Fruit fly (Drosophila melanogaster) whole organism, embryonic: ENCODE data around the gene CG7557.

ENCODE experiments used
- ATbp ChIP-seq: fragments of 200-800 bp; sonication (Bioruptor generic); optimal IDR thresholded peaks from 2 replicates; lab custom pipeline; 2017; ENCODE audit warnings: missing biosample characterization, mild to moderate bottlenecking, missing genetic modification characterization, missing genetic modification reagents
- Abd-B ChIP-seq: fragments of 200-800 bp; sonication (Bioruptor generic); optimal IDR thresholded peaks from 2 replicates; lab custom pipeline; 2018; ENCODE audit warnings: missing biosample characterization, mild to moderate bottlenecking, missing genetic modification characterization, moderate library complexity
- Asciz ChIP-seq: fragments of 200-800 bp; sonication (Bioruptor generic); optimal IDR thresholded peaks from 2 replicates; lab custom pipeline; 2017; ENCODE audit warnings: missing biosample characterization, mild to moderate bottlenecking, missing genetic modification characterization, missing genetic modification reagents
- BEAF-32 ChIP-seq: fragments of 200-800 bp; sonication (Bioruptor generic); optimal IDR thresholded peaks from 3 replicates; lab custom pipeline; 2017; ENCODE audit warnings: missing biosample characterization, missing genetic modification characterization, mild to moderate bottlenecking, moderate library complexity, missing genetic modification reagents
- CG10147 ChIP-seq: fragments of 200-800 bp; sonication (Bioruptor generic); optimal IDR thresholded peaks from 2 replicates; lab custom pipeline; 2019; ENCODE audit warnings: missing biosample characterization, mild to moderate bottlenecking, missing genetic modification characterization, moderate library complexity
- CG10274 ChIP-seq: fragments of 200-800 bp; sonication (Bioruptor generic); optimal IDR thresholded peaks from 3 replicates; lab custom pipeline; 2017; ENCODE audit warnings: missing biosample characterization, mild to moderate bottlenecking, missing genetic modification characterization
- CG11456 ChIP-seq: fragments of 200-800 bp; sonication (Bioruptor generic); IDR thresholded peaks from 3 replicates; pipeline ENCODE4 v1.3.6; 2022; ENCODE audit warnings: missing biosample characterization, missing genetic modification characterization
- CG15514 ChIP-seq: fragments of 200-800 bp; sonication (Bioruptor generic); optimal IDR thresholded peaks from 3 replicates; lab custom pipeline; 2017; ENCODE audit warnings: missing biosample characterization, missing genetic modification characterization, mild to moderate bottlenecking, moderate library complexity, missing genetic modification reagents
- CG16813 ChIP-seq: fragments of 200-800 bp; sonication (Bioruptor generic); IDR thresholded peaks from 3 replicates; pipeline ENCODE4 v1.3.6; 2022; ENCODE audit warnings: missing biosample characterization, missing genetic modification characterization; ENCODE audit not compliant: partially characterized antibody
- CG16815 ChIP-seq: fragments of 200-800 bp; sonication (Bioruptor generic); optimal IDR thresholded peaks from 3 replicates; lab custom pipeline; 2017; ENCODE audit warnings: missing biosample characterization, mild to moderate bottlenecking, missing genetic modification characterization
- CG31388 ChIP-seq: fragments of 200-800 bp; sonication (Bioruptor generic); optimal IDR thresholded peaks from 2 replicates; lab custom pipeline; 2016; ENCODE audit warnings: missing biosample characterization, missing genetic modification characterization
- CG3995 ChIP-seq: fragments of 200-800 bp; sonication (Bioruptor generic); optimal IDR thresholded peaks from 3 replicates; lab custom pipeline; 2016; ENCODE audit warnings: missing biosample characterization, missing genetic modification characterization
- CG6254 ChIP-seq: fragments of 200-800 bp; sonication (Bioruptor generic); optimal IDR thresholded peaks from 3 replicates; lab custom pipeline; 2017; ENCODE audit warnings: mild to moderate bottlenecking, missing biosample characterization, missing genetic modification reagents, missing genetic modification characterization
- CG6654 ChIP-seq: fragments of 200-800 bp; sonication (Bioruptor generic); optimal IDR thresholded peaks from 2 replicates; lab custom pipeline; 2017; ENCODE audit warnings: missing biosample characterization, mild to moderate bottlenecking, missing genetic modification characterization
- CG7839 ChIP-seq: fragments of 200-800 bp; sonication (Bioruptor generic); optimal IDR thresholded peaks from 3 replicates; lab custom pipeline; 2018; ENCODE audit warnings: missing biosample characterization, mild to moderate bottlenecking, missing genetic modification characterization, moderate library complexity
- CG7963 ChIP-seq: fragments of 200-800 bp; sonication (Bioruptor generic); IDR thresholded peaks from 3 replicates; pipeline ENCODE4 v1.3.6; 2022; ENCODE audit warnings: missing biosample characterization, missing genetic modification characterization; ENCODE audit not compliant: partially characterized antibody
- CG8290 ChIP-seq, 3 experiments: fragments of 200-800 bp; sonication (Bioruptor generic); optimal IDR thresholded peaks; 2 replicates each; lab custom pipeline; 2016 to 2019; ENCODE audit warnings: missing biosample characterization in 3 of 3, missing genetic modification characterization in 3 of 3, mild to moderate bottlenecking in 2 of 3, moderate library complexity in 1 of 3
- CG9876 ChIP-seq: fragments of 200-800 bp; sonication (Bioruptor generic); optimal IDR thresholded peaks from 2 replicates; lab custom pipeline; 2016; ENCODE audit warnings: missing biosample characterization, missing genetic modification characterization
- CHES-1-like ChIP-seq: fragments of 200-800 bp; sonication (Bioruptor generic); optimal IDR thresholded peaks from 2 replicates; lab custom pipeline; 2016; ENCODE audit warnings: missing biosample characterization, missing genetic modification characterization
- HmgZ ChIP-seq: fragments of 200-800 bp; sonication (Bioruptor generic); optimal IDR thresholded peaks from 2 replicates; lab custom pipeline; 2018; ENCODE audit warnings: missing biosample characterization, mild to moderate bottlenecking, missing genetic modification characterization
- Hr78 ChIP-seq, 2 experiments: fragments of 200-800 bp in 1 of 2; fragments of >200 bp in 1 of 2; sonication (Bioruptor generic) in 1 of 2; optimal IDR thresholded peaks; 2 replicates each; lab custom pipeline; 2017 to 2019; ENCODE audit warnings: missing biosample characterization in 2 of 2, missing genetic modification characterization in 2 of 2, mild to moderate bottlenecking in 1 of 2, moderate library complexity in 1 of 2
- Meics ChIP-seq: fragments of 200-800 bp; sonication (Bioruptor generic); optimal IDR thresholded peaks from 2 replicates; lab custom pipeline; 2017; ENCODE audit warnings: missing biosample characterization, mild to moderate bottlenecking, missing genetic modification characterization
- Myb ChIP-seq: fragments of 200-800 bp; sonication (Bioruptor generic); optimal IDR thresholded peaks from 2 replicates; lab custom pipeline; 2016; ENCODE audit warnings: missing biosample characterization, missing genetic modification characterization
- Nf-YA ChIP-seq: fragments of 200-800 bp; sonication (Bioruptor generic); IDR thresholded peaks from 2 replicates; pipeline ENCODE4 v1.3.6; 2022; ENCODE audit warnings: missing biosample characterization, missing genetic modification characterization
- Nf-YC ChIP-seq: fragments of 200-800 bp; optimal IDR thresholded peaks from 3 replicates; lab custom pipeline; 2019; ENCODE audit warnings: missing biosample characterization, mild to moderate bottlenecking, missing genetic modification characterization, moderate library complexity
- Pdp1 ChIP-seq, 2 experiments: fragments of 200-800 bp; sonication (Bioruptor generic); optimal IDR thresholded peaks; 3 replicates each; lab custom pipeline; 2016; ENCODE audit warnings: missing biosample characterization in 2 of 2, missing genetic modification characterization in 2 of 2, mild to moderate bottlenecking in 1 of 2, moderate library complexity in 1 of 2
- Stat92E ChIP-seq, 3 experiments: fragments of >200 bp in 2 of 3; fragments of 200-800 bp in 1 of 3; sonication (Bioruptor generic) in 1 of 3; optimal IDR thresholded peaks; 2 replicates each; lab custom pipeline; 2017 to 2019; ENCODE audit warnings: missing biosample characterization in 3 of 3, missing genetic modification characterization in 3 of 3, mild to moderate bottlenecking in 1 of 3, moderate library complexity in 1 of 3
- Taf1 ChIP-seq: fragments of 200-800 bp; sonication (Bioruptor generic); IDR thresholded peaks from 2 replicates; pipeline ENCODE4 v1.3.6; 2022; ENCODE audit warnings: missing biosample characterization, missing genetic modification characterization
- ap ChIP-seq: fragments of 200-800 bp; sonication (Bioruptor generic); IDR thresholded peaks from 2 replicates; pipeline ENCODE4 v1.3.6; 2022; ENCODE audit warnings: missing biosample characterization, missing genetic modification characterization
- cad ChIP-seq: fragments of >200 bp; optimal IDR thresholded peaks from 2 replicates; lab custom pipeline; 2017; ENCODE audit warnings: missing biosample characterization, missing genetic modification characterization
- dati ChIP-seq: fragments of 200-800 bp; sonication (Bioruptor generic); IDR thresholded peaks from 2 replicates; pipeline ENCODE4 v1.3.6; 2022; ENCODE audit warnings: missing biosample characterization, missing genetic modification characterization
- dimm ChIP-seq: fragments of 200-800 bp; sonication (Bioruptor generic); IDR thresholded peaks from 2 replicates; pipeline ENCODE4 v1.3.6; 2022; ENCODE audit warnings: missing biosample characterization, missing genetic modification characterization
- eve ChIP-seq, 2 experiments: fragments of >200 bp; optimal IDR thresholded peaks; 2 replicates each; lab custom pipeline; 2017; ENCODE audit warnings: missing biosample characterization in 2 of 2, missing genetic modification characterization in 2 of 2
- fd96Cb ChIP-seq: fragments of 200-800 bp; sonication (Bioruptor generic); optimal IDR thresholded peaks from 2 replicates; lab custom pipeline; 2018; ENCODE audit warnings: missing biosample characterization, mild to moderate bottlenecking, missing genetic modification characterization, moderate library complexity
- grn ChIP-seq: fragments of 200-800 bp; sonication (Bioruptor generic); optimal IDR thresholded peaks from 3 replicates; lab custom pipeline; 2017; ENCODE audit warnings: missing biosample characterization, missing genetic modification characterization
- gt ChIP-seq: fragments of 200-800 bp; sonication (Bioruptor generic); IDR thresholded peaks from 2 replicates; pipeline ENCODE4 v1.3.6; 2022; ENCODE audit warnings: missing biosample characterization, missing genetic modification characterization
- jing ChIP-seq: fragments of 200-800 bp; sonication (Bioruptor generic); optimal IDR thresholded peaks from 2 replicates; lab custom pipeline; 2018; ENCODE audit warnings: missing biosample characterization, mild to moderate bottlenecking, missing genetic modification characterization
- jumu ChIP-seq: fragments of 200-800 bp; sonication (Bioruptor generic); optimal IDR thresholded peaks from 3 replicates; lab custom pipeline; 2016; ENCODE audit warnings: missing biosample characterization, missing genetic modification characterization
- onecut ChIP-seq: fragments of 200-800 bp; sonication (Bioruptor generic); IDR thresholded peaks from 2 replicates; pipeline ENCODE4 v1.3.6; 2022; ENCODE audit warnings: missing biosample characterization, missing genetic modification characterization
- peb ChIP-seq: fragments of 200-800 bp; sonication (Bioruptor generic); IDR thresholded peaks from 2 replicates; pipeline ENCODE4 v1.3.6; 2022; ENCODE audit warnings: missing biosample characterization, missing genetic modification characterization
- pzg ChIP-seq: fragments of 200-800 bp; sonication (Bioruptor generic); optimal IDR thresholded peaks from 3 replicates; lab custom pipeline; 2018; ENCODE audit warnings: missing biosample characterization, mild to moderate bottlenecking, missing genetic modification characterization, moderate library complexity
- ro ChIP-seq: fragments of 200-800 bp; sonication (Bioruptor generic); IDR thresholded peaks from 2 replicates; pipeline ENCODE4 v1.3.6; 2022; ENCODE audit warnings: missing biosample characterization, missing genetic modification characterization
- sens ChIP-seq: fragments of 200-800 bp; sonication (Bioruptor generic); peaks from one replicate; lab custom pipeline; 2016; ENCODE audit warnings: missing biosample characterization, missing genetic modification characterization
- sim ChIP-seq: fragments of 200-800 bp; sonication (Bioruptor generic); IDR thresholded peaks from 2 replicates; pipeline ENCODE4 v1.3.6; 2022; ENCODE audit warnings: missing biosample characterization, missing genetic modification characterization
- slou ChIP-seq: fragments of 200-800 bp; sonication (Bioruptor generic); optimal IDR thresholded peaks from 3 replicates; lab custom pipeline; 2016; ENCODE audit warnings: missing biosample characterization, missing genetic modification characterization
- sob ChIP-seq: fragments of 200-800 bp; sonication (Bioruptor generic); IDR thresholded peaks from 2 replicates; pipeline ENCODE4 v1.3.6; 2022; ENCODE audit warnings: missing biosample characterization, missing genetic modification characterization
- sqz ChIP-seq: fragments of 200-800 bp; sonication (Bioruptor generic); optimal IDR thresholded peaks from 3 replicates; lab custom pipeline; 2018; ENCODE audit warnings: missing biosample characterization, mild to moderate bottlenecking, missing genetic modification characterization
- ssp ChIP-seq: fragments of 200-800 bp; sonication (Bioruptor generic); IDR thresholded peaks from 2 replicates; pipeline ENCODE4 v1.3.6; 2022; ENCODE audit warnings: missing biosample characterization, missing genetic modification characterization
- tx ChIP-seq: fragments of 200-800 bp; sonication (Bioruptor generic); optimal IDR thresholded peaks from 2 replicates; lab custom pipeline; 2016; ENCODE audit warnings: missing biosample characterization, missing genetic modification characterization

Gene CG7557

dm6 chr3L:11441889-11442782 is 2.8 kb upstream of the CG7557 start (continued):
- TF ChIP-seq Nf-YC (tag; lab: Kevin White, UChicago) (no peak), peb (GFP tag; lab: Robert Waterston, UW) (no peak), CG9876 (no peak), Stat92E (GFP tag; optimal IDR thresholded peaks at IDR 0.05; lab: Kevin White, UChicago) (no peak), CG7963 (GFP tag; lab: Robert Waterston, UW) (no peak), fd96Cb (tag; lab: Kevin White, UChicago) (no peak), CG10274 (GFP tag; lab: Kevin White, UChicago) (no peak), CG8290 (GFP tag; optimal IDR thresholded peaks at IDR 0.05; lab: Kevin White, UChicago) (no peak), CG8290 (tag; optimal IDR thresholded peaks at IDR 0.05; lab: Kevin White, UChicago) (peak in 1 of 2 experiments; percentile 63), pzg (GFP tag; lab: Kevin White, UChicago) (no peak), ssp (GFP tag; lab: Robert Waterston, UW) (no peak), BEAF-32 (GFP tag; lab: Kevin White, UChicago) (no peak), CG3995 (no peak), cad (GFP tag; lab: Kevin White, UChicago) (no peak), ATbp (GFP tag; lab: Kevin White, UChicago) (no peak), HmgZ (no peak), CG10147 (GFP tag; lab: Kevin White, UChicago) (no peak), jumu (GFP tag; lab: Kevin White, UChicago) (no peak), CG6654 (GFP tag; lab: Kevin White, UChicago) (no peak), sob (no peak), dati (GFP tag; lab: Robert Waterston, UW) (no peak), gt (GFP tag; lab: Robert Waterston, UW) (no peak), jing (GFP tag; lab: Kevin White, UChicago) (no peak), Taf1 (GFP tag; lab: Robert Waterston, UW) (no peak), sqz (GFP tag; lab: Kevin White, UChicago) (peak; percentile 70), onecut (GFP tag; lab: Robert Waterston, UW) (no peak), CG6254 (GFP tag; lab: Kevin White, UChicago) (no peak), Hr78 (GFP tag; optimal IDR thresholded peaks at IDR 0.05; lab: Kevin White, UChicago) (no peak), Meics (GFP tag; lab: Kevin White, UChicago) (peak; percentile 41), sim (GFP tag; lab: Robert Waterston, UW) (no peak), CG15514 (GFP tag; lab: Kevin White, UChicago) (no peak), ap (no peak), grn (GFP tag; lab: Kevin White, UChicago) (no peak), tx (GFP tag; lab: Kevin White, UChicago) (no peak), dimm (no peak), CG11456 (GFP tag; lab: Robert Waterston, UW) (no peak), Myb (GFP tag; lab: Kevin White, UChicago) (no peak), CG16815 (no peak), Nf-YA (GFP tag; lab: Robert Waterston, UW) (no peak), slou (GFP tag; lab: Kevin White, UChicago) (no peak), eve (GFP tag; optimal IDR thresholded peaks at IDR 0.05; lab: Kevin White, UChicago) (no peak), CHES-1-like (GFP tag; lab: Kevin White, UChicago) (no peak), Pdp1 (GFP tag; optimal IDR thresholded peaks at IDR 0.05; lab: Kevin White, UChicago) (no peak), CG31388 (GFP tag; lab: Kevin White, UChicago) (no peak), ro (GFP tag; lab: Robert Waterston, UW) (no peak), CG16813 (GFP tag; lab: Robert Waterston, UW) (no peak), Abd-B (no peak), sens (GFP tag; lab: Kevin White, UChicago) (peak; percentile 57), Asciz (no peak), CG7839 (tag; lab: Kevin White, UChicago) (no peak)
